Fruit fly (Drosophila melanogaster): ENCODE data around the gene rtet.

The rtet gene

DNA sequence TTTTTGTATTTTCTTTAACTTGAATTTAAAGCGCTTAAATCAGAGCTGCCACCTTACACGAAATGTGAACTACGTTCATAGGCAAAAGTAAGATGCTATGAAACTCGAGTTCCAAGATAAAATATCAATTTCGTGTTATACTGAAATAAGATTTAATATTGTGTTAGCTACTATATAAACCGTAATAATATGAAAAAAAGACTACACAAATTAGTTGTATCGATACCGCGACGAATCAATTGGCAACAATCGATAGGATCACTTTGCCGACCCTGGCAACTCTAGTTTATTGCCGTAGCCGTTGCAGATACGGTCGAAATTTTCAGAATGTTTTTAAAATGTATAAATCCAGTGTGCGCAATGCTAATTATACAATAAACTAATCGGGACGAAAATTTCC lies 32.2 kb downstream of the rtet start, which contains the start of gene SNF4Agamma (continued):
- TF ChIP-seq Dll (GFP tag; IDR thresholded peaks at IDR 0.05; ENCODE audit: partially characterized antibody) (peak; percentile 88), cg (GFP tag; optimal IDR thresholded peaks at IDR 0.05) (no peak), tap (tag; optimal IDR thresholded peaks at IDR 0.05) (peak; percentile 10), her (GFP tag; optimal IDR thresholded peaks at IDR 0.05) (peak; percentile 15), CG43689 (GFP tag; IDR thresholded peaks at IDR 0.05) (no peak), CG34224 (GFP tag; IDR thresholded peaks at IDR 0.05; ENCODE audit: partially characterized antibody) (peak; percentile 65), CG2116 (GFP tag; optimal IDR thresholded peaks at IDR 0.05) (peak; percentile 35), CG12659 (GFP tag; optimal IDR thresholded peaks at IDR 0.05) (peak; percentile 44), CG1024 (GFP tag; IDR thresholded peaks at IDR 0.05) (no peak), CG32772 (GFP tag; IDR thresholded peaks at IDR 0.05) (no peak), CG12299 (tag; optimal IDR thresholded peaks at IDR 0.05) (peak; percentile 57), CG8944 (GFP tag; optimal IDR thresholded peaks at IDR 0.05) (no peak), caup (GFP tag; optimal IDR thresholded peaks at IDR 0.05; ENCODE audit: severe bottlenecking) (no peak), sqz (GFP tag; optimal IDR thresholded peaks at IDR 0.05) (no peak), CG4328 (GFP tag; optimal IDR thresholded peaks at IDR 0.05) (no peak), trem (tag; optimal IDR thresholded peaks at IDR 0.05) (peak; percentile 63), tup (GFP tag; optimal IDR thresholded peaks at IDR 0.05) (no peak), seq (GFP tag; IDR thresholded peaks at IDR 0.05) (0 out of 2 replicates have a peak, but pooled peaks have one; percentile 12), CG2202 (tag; optimal IDR thresholded peaks at IDR 0.05) (no peak), zen2 (GFP tag; IDR thresholded peaks at IDR 0.05; ENCODE audit: partially characterized antibody) (peak; percentile 46; the same call in 1 of the 3 replicates), CG2712 (tag; optimal IDR thresholded peaks at IDR 0.05) (peak; percentile 63), Mad (GFP tag; optimal IDR thresholded peaks at IDR 0.05) (peak; percentile 13), ewg (GFP tag; optimal IDR thresholded peaks at IDR 0.05) (no peak), Adf1 (GFP tag; IDR thresholded peaks at IDR 0.05) (no peak), H2.0 (GFP tag; IDR thresholded peaks at IDR 0.05) (no peak), TFAM (GFP tag; optimal IDR thresholded peaks at IDR 0.05) (no peak), sug (tag; optimal IDR thresholded peaks at IDR 0.05) (peak; percentile 63), fd102C (GFP tag; optimal IDR thresholded peaks at IDR 0.05) (no peak), zfh2 (GFP tag; optimal IDR thresholded peaks at IDR 0.05) (peak; percentile 50), CG17385 (GFP tag; optimal IDR thresholded peaks at IDR 0.05) (no peak), nerfin-2 (GFP tag; IDR thresholded peaks at IDR 0.05; ENCODE audit: partially characterized antibody) (no peak), CG30403 (GFP tag; optimal IDR thresholded peaks at IDR 0.05) (peak; percentile 62), fru (optimal IDR thresholded peaks at IDR 0.05) (no peak), Lim3 (GFP tag; IDR thresholded peaks at IDR 0.05) (no peak), H15 (GFP tag; IDR thresholded peaks at IDR 0.05) (no peak), CG11093 (GFP tag; IDR thresholded peaks at IDR 0.05) (no peak), CG5953 (GFP tag; IDR thresholded peaks at IDR 0.05) (no peak), yki (optimal IDR thresholded peaks at IDR 0.05) (no peak), CG4282 (GFP tag; optimal IDR thresholded peaks at IDR 0.05) (no peak), CG17912 (GFP tag; optimal IDR thresholded peaks at IDR 0.05) (no peak), CG1647 (GFP tag; optimal IDR thresholded peaks at IDR 0.05) (no peak), ap (GFP tag; IDR thresholded peaks at IDR 0.05) (no peak), CG33213 (GFP tag; optimal IDR thresholded peaks at IDR 0.05) (peak; percentile 10), NK7.1 (GFP tag; optimal IDR thresholded peaks at IDR 0.05) (no peak), ken (GFP tag; IDR thresholded peaks at IDR 0.05) (0 out of 3 replicates have a peak, but pooled peaks have one; percentile 44), Vsx1 (GFP tag; optimal IDR thresholded peaks at IDR 0.05) (no peak), crol (GFP tag; IDR thresholded peaks at IDR 0.05) (no peak), jing (GFP tag; optimal IDR thresholded peaks at IDR 0.05) (no peak), Hr3 (GFP tag; optimal IDR thresholded peaks at IDR 0.05) (peak; percentile 19), klu (GFP tag; IDR thresholded peaks at IDR 0.05) (no peak), Hr39 (optimal IDR thresholded peaks at IDR 0.05) (no peak), ATbp (GFP tag; optimal IDR thresholded peaks at IDR 0.05) (no peak)
